Worm (Caenorhabditis elegans): ENCODE measurements around the gene F01F1.2.
A peak's percentile ranks its signal among the peaks of the same experiment; 100 is the strongest.

Gene F01F1.2

ce11 chrIII:5919799-5920387, 41.5 kb downstream of the F01F1.2 start, which contains the start of the genes tdo-2 and C28H8.2 (continued):
- peak; percentile 94 for TF ChIP-seq nhr-25 (tag; optimal IDR thresholded peaks at IDR 0.05)
- TF ChIP-seq lsy-2 (tag; optimal IDR thresholded peaks at IDR 0.05) = peak in 1 of 2 experiments; percentile 55
- TF ChIP-seq elt-3 (tag; optimal IDR thresholded peaks at IDR 0.05) = no peak
- no peak for TF ChIP-seq skn-1 (tag; optimal IDR thresholded peaks at IDR 0.05)
- peak; percentile 80 for TF ChIP-seq blmp-1 (tag; optimal IDR thresholded peaks at IDR 0.05; ENCODE audit: insufficient read depth)
- TF ChIP-seq nhr-23 (tag; optimal IDR thresholded peaks at IDR 0.05) = no peak
- TF ChIP-seq Y55F3AM.14 (GFP tag; optimal IDR thresholded peaks at IDR 0.05) = peak; percentile 25
- TF ChIP-seq nhr-129 (tag; optimal IDR thresholded peaks at IDR 0.05) = peak; percentile 50

- TF ChIP-seq Y55F3AM.14 (GFP tag; optimal IDR thresholded peaks at IDR 0.05) = no peak
- no peak for TF ChIP-seq lin-39 (tag; optimal IDR thresholded peaks at IDR 0.05)
- peak; percentile 72 for TF ChIP-seq sma-3 (GFP tag; optimal IDR thresholded peaks at IDR 0.05)
- TF ChIP-seq C34F6.9 (tag; optimal IDR thresholded peaks at IDR 0.05) = no peak
- no peak for TF ChIP-seq nhr-23 (tag; optimal IDR thresholded peaks at IDR 0.05)
- no peak for TF ChIP-seq ztf-4 (tag; optimal IDR thresholded peaks at IDR 0.05)
- TF ChIP-seq nhr-129 (tag; optimal IDR thresholded peaks at IDR 0.05) = peak; percentile 21
- TF ChIP-seq nhr-77 (tag; optimal IDR thresholded peaks at IDR 0.05) = no peak
- TF ChIP-seq mdl-1 (tag; optimal IDR thresholded peaks at IDR 0.05) = peak in 1 of 2 experiments; percentile 45
- no peak for TF ChIP-seq mab-5 (tag; optimal IDR thresholded peaks at IDR 0.05)
- TF ChIP-seq blmp-1 (tag; optimal IDR thresholded peaks at IDR 0.05; ENCODE audit: insufficient read depth) = peak; percentile 66
- no peak for TF ChIP-seq elt-3 (tag; optimal IDR thresholded peaks at IDR 0.05)
- TF ChIP-seq mbf-1 (tag; optimal IDR thresholded peaks at IDR 0.05) = no peak
- TF ChIP-seq nhr-10 (tag; optimal IDR thresholded peaks at IDR 0.05) = no peak
- TF ChIP-seq skn-1 (tag; optimal IDR thresholded peaks at IDR 0.05) = no peak
- TF ChIP-seq zag-1 (tag; optimal IDR thresholded peaks at IDR 0.05) = no peak
- no peak for TF ChIP-seq lin-13 (GFP tag; optimal IDR thresholded peaks at IDR 0.05)
- peak; percentile 41 for TF ChIP-seq gmeb-1 (tag; optimal IDR thresholded peaks at IDR 0.05)
- TF ChIP-seq peb-1 (tag; optimal IDR thresholded peaks at IDR 0.05) = no peak
- peak; percentile 71 for TF ChIP-seq nhr-25 (tag; optimal IDR thresholded peaks at IDR 0.05)
- no peak for TF ChIP-seq aly-2 (tag; optimal IDR thresholded peaks at IDR 0.05)
- TF ChIP-seq ZK546.5 (tag; optimal IDR thresholded peaks at IDR 0.05) = no peak
- no peak for TF ChIP-seq R02D3.7 (tag; optimal IDR thresholded peaks at IDR 0.05)
- no peak for TF ChIP-seq lin-11 (tag; optimal IDR thresholded peaks at IDR 0.05)
- TF ChIP-seq ztf-11 (tag; optimal IDR thresholded peaks at IDR 0.05) = no peak
- TF ChIP-seq ztf-1 (GFP tag; conservative IDR thresholded peaks at IDR 0.05) = no peak
- peak; percentile 84 for TF ChIP-seq sma-9 (GFP tag; optimal IDR thresholded peaks at IDR 0.05)
- TF ChIP-seq sma-9 (tag; optimal IDR thresholded peaks at IDR 0.05) = no peak
- TF ChIP-seq nhr-6 (tag; optimal IDR thresholded peaks at IDR 0.05) = no peak
- no peak for TF ChIP-seq nhr-12 (tag; optimal IDR thresholded peaks at IDR 0.05)
- no peak for TF ChIP-seq unc-55 (GFP tag; optimal IDR thresholded peaks at IDR 0.05)
- TF ChIP-seq dmd-4 (tag; optimal IDR thresholded peaks at IDR 0.05) = no peak
- TF ChIP-seq elt-1 (tag; optimal IDR thresholded peaks at IDR 0.05) = no peak
- TF ChIP-seq sem-4 (tag; optimal IDR thresholded peaks at IDR 0.05) = no peak
- no peak for TF ChIP-seq unc-39 (tag; optimal IDR thresholded peaks at IDR 0.05)
- TF ChIP-seq nhr-11 (tag; optimal IDR thresholded peaks at IDR 0.05) = no peak
- no peak for TF ChIP-seq nhr-237 (tag; optimal IDR thresholded peaks at IDR 0.05)
- TF ChIP-seq lsy-2 (tag; optimal IDR thresholded peaks at IDR 0.05) = peak in 1 of 2 experiments; percentile 33
- TF ChIP-seq ceh-16 (tag; optimal IDR thresholded peaks at IDR 0.05) = no peak
- no peak for TF ChIP-seq ama-1 (optimal IDR thresholded peaks at IDR 0.05)
- no peak for TF ChIP-seq unc-62 (GFP tag; optimal IDR thresholded peaks at IDR 0.05)
- no peak for TF ChIP-seq snpc-4 (tag; optimal IDR thresholded peaks at IDR 0.05)
- no peak for TF ChIP-seq F13H6.1 (tag; optimal IDR thresholded peaks at IDR 0.05)
- peak; percentile 92 for TF ChIP-seq nhr-21 (tag; optimal IDR thresholded peaks at IDR 0.05)
- TF ChIP-seq ceh-82 (tag; optimal IDR thresholded peaks at IDR 0.05) = no peak
- TF ChIP-seq fos-1 (tag; optimal IDR thresholded peaks at IDR 0.05) = peak; percentile 25
- TF ChIP-seq alr-1 (tag; optimal IDR thresholded peaks at IDR 0.05) = no peak
- TF ChIP-seq crh-2 (tag; optimal IDR thresholded peaks at IDR 0.05) = peak; percentile 38
- TF ChIP-seq egl-27 (tag; optimal IDR thresholded peaks at IDR 0.05) = no peak
Measured at ce11 chrIII:5921067-5921678, 42.8 kb downstream of the F01F1.2 start.
